Fruit fly (Drosophila melanogaster) whole organism: Measurements from ENCODE around the gene Tsp33B.

Source experiments
- CG8478 ChIP-seq: fragments of >200 bp; optimal IDR thresholded peaks from 2 replicates; lab custom pipeline; 2018; ENCODE audit warnings: inconsistent platforms
- Dll ChIP-seq: fragments of >200 bp; optimal IDR thresholded peaks from 2 replicates; lab custom pipeline; 2017
- EcR ChIP-seq, 2 experiments: fragments of >200 bp; optimal IDR thresholded peaks; 2 replicates each; lab custom pipeline; 2017; ENCODE audit warnings: missing biosample characterization in 2 of 2, missing genetic modification characterization in 2 of 2, missing genetic modification reagents in 2 of 2
- pan ChIP-seq: fragments of >200 bp; optimal IDR thresholded peaks from 2 replicates; lab custom pipeline; 2017
- psq ChIP-seq: fragments of >200 bp; optimal IDR thresholded peaks from 2 replicates; lab custom pipeline; 2017
- usp ChIP-seq: fragments of >200 bp; optimal IDR thresholded peaks from 2 replicates; lab custom pipeline; 2017; ENCODE audit warnings: missing biosample characterization, missing genetic modification characterization, mixed read lengths

Tsp33B gene

DNA sequence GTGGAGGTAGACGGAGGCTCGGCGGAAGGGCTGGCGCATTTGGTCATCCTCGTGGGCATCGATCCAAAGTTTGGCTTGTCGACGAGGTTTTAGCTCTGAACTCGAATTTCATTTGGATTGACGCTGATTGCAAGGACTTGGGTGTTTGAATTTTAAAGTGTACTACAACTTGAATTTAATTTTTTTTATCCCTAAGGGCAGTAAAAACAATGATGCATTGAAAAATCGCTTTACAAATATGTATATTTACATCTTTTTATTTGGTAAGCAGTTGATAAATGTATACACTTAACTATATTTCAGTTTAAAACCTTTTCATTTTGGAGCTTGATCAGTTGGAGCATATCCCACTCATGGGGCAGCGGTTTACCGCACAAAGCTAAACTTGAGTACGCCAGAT lies at the start of gene Tsp33B:
TSS of gene Tsp33B (minus strand) at position 101 of the 400 bp plus-strand sequence.
- TF ChIP-seq Dll (no peak), psq (lab: Kevin White, UChicago) (no peak), CG8478 (no peak), usp (no peak), pan (lab: Kevin White, UChicago) (no peak), EcR (GFP tag; optimal IDR thresholded peaks at IDR 0.05; lab: Kevin White, UChicago) (no peak)

dm6 chr2L:11841538-11841937 lies 49.4 kb upstream of the Tsp33B start:
- TF ChIP-seq Dll: no peak
- no peak for TF ChIP-seq usp
- TF ChIP-seq psq (lab: Kevin White, UChicago): no peak
- no peak for TF ChIP-seq CG8478
- no peak for TF ChIP-seq EcR (GFP tag; optimal IDR thresholded peaks at IDR 0.05; lab: Kevin White, UChicago)
- no peak for TF ChIP-seq pan (lab: Kevin White, UChicago)

DNA sequence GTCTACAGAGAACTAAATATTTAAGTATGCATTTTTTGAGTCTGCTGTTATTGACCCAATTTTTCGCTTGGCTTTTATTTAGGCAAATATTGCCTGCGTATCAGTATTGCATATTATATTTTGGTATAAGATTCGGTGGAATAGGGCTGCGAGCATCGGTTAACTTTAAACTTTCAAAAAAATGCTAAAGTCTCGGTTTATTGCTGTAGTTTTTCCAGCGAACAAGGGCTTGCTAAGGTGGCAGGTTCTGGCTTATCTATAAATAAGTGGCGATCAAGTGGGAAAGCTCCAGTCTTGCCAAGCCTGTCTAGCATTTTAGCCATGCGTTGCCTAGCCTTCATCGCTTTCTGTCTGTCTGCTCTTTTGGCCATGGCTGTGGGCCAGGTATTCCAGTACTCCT lies 48.2 kb upstream of the Tsp33B start, which contains the start of gene CG31704:
TSS of gene CG31704 (plus strand) at position 301 of the 400 bp plus-strand sequence.
- TF ChIP-seq usp (no peak), pan (lab: Kevin White, UChicago) (no peak), Dll (no peak), EcR (GFP tag; optimal IDR thresholded peaks at IDR 0.05; lab: Kevin White, UChicago) (no peak), CG8478 (no peak), psq (lab: Kevin White, UChicago) (no peak)

DNA sequence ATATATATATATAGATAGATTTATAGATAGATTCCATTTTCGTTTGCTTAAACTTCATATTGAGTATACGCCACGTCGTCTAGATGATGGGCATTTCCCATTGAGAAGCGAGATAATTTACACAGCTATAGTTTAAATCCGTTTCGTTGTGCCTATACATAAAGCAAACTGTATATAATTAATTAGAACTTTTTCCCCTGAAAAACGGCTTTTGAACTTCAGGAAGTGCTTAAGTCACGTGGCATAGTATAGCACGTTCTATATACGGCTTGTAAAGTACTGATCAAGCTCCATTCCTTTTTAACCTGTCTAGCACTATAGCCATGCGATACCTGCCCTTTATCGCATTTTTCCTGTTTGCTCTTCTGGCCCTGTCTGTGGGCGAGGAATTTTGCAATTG lies 47.4 kb upstream of the Tsp33B start, which contains the start of gene Sfp33A3:
TSS of gene Sfp33A3 (plus strand) at position 301 of the 400 bp plus-strand sequence.
- no peak for TF ChIP-seq psq (lab: Kevin White, UChicago)
- no peak for TF ChIP-seq CG8478
- no peak for TF ChIP-seq pan (lab: Kevin White, UChicago)
- no peak for TF ChIP-seq usp
- TF ChIP-seq Dll: no peak
- TF ChIP-seq EcR (GFP tag; optimal IDR thresholded peaks at IDR 0.05; lab: Kevin White, UChicago): no peak

- TF ChIP-seq EcR (GFP tag; optimal IDR thresholded peaks at IDR 0.05; lab: Kevin White, UChicago) (no peak), CG8478 (no peak), pan (lab: Kevin White, UChicago) (no peak), Dll (no peak), usp (no peak), psq (lab: Kevin White, UChicago) (no peak)
Measured at dm6 chr2L:11837413-11837812, 45.2 kb upstream of the Tsp33B start, which contains the start of gene Sfp33A2. TSS of gene Sfp33A2 (plus strand) at chr2L:11837713.

dm6 chr2L:11836943-11837342 lies 44.8 kb upstream of the Tsp33B start, which contains the start of gene Sfp33A4:
TSS of gene Sfp33A4 (plus strand) at chr2L:11837243.
- TF ChIP-seq CG8478: no peak
- no peak for TF ChIP-seq Dll
- no peak for TF ChIP-seq usp
- no peak for TF ChIP-seq psq (lab: Kevin White, UChicago)
- TF ChIP-seq EcR (GFP tag; optimal IDR thresholded peaks at IDR 0.05; lab: Kevin White, UChicago): no peak
- TF ChIP-seq pan (lab: Kevin White, UChicago): no peak

dm6 chr2L:11834308-11834707 lies 42.1 kb upstream of the Tsp33B start, which contains the start of gene CG45012:
TSS of gene CG45012 (plus strand) at chr2L:11834608.
- TF ChIP-seq pan (lab: Kevin White, UChicago) (no peak), psq (lab: Kevin White, UChicago) (no peak), EcR (GFP tag; optimal IDR thresholded peaks at IDR 0.05; lab: Kevin White, UChicago) (no peak), CG8478 (no peak), usp (no peak), Dll (no peak)

DNA sequence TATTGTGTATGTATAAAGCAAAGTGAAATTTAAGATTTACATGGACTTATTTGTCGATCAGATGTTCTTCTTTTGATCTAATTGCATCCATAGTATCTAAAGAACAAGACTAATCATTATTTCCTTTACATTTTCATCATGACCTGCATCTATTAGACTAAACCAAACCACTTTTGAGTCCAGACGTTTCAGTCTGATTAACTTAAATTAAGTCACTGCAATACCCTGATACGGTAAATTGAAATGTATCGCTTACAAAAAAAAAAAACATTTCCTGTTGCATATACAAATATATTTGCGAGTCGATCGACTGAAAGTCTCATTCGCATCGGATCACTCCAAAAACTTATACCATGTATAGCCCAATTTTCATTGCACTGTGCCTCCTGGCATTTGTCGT lies 41.6 kb upstream of the Tsp33B start, which contains the start of gene CG45011:
TSS of gene CG45011 (plus strand) at position 301 of the 400 bp plus-strand sequence.
- TF ChIP-seq CG8478 (no peak), usp (no peak), pan (lab: Kevin White, UChicago) (no peak), psq (lab: Kevin White, UChicago) (no peak), Dll (no peak), EcR (GFP tag; optimal IDR thresholded peaks at IDR 0.05; lab: Kevin White, UChicago) (no peak)

DNA sequence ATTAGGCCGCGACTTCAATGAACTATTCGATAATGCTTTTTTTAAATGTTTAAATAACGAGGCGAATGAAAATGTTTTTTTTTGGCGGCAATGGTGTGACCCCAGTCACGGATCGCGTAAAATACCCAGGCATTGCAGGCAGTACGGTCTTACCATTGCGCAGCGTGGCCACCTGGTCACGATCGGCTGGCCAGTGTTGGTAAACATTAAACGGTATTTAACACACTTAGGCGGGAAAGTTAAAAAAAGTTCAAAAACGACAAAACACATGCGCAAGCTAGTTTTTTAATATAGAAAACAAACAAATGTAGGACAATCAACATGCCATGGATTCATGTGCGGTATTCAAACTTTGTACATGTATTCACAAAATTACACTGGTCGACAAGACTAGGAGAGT lies 37.1 kb upstream of the Tsp33B start, which contains the start of gene esc:
TSS of gene esc (minus strand) at position 129 of the 400 bp plus-strand sequence.
- TF ChIP-seq EcR (GFP tag; optimal IDR thresholded peaks at IDR 0.05; lab: Kevin White, UChicago) (no peak), psq (lab: Kevin White, UChicago) (no peak), usp (no peak), pan (lab: Kevin White, UChicago) (no peak), CG8478 (no peak), Dll (no peak)

- TF ChIP-seq CG8478: no peak
- no peak for TF ChIP-seq usp
- no peak for TF ChIP-seq pan (lab: Kevin White, UChicago)
- no peak for TF ChIP-seq EcR (GFP tag; optimal IDR thresholded peaks at IDR 0.05; lab: Kevin White, UChicago)
- TF ChIP-seq Dll: no peak
Measured at dm6 chr2L:11823470-11824162, 31.5 kb upstream of the Tsp33B start.

- TF ChIP-seq usp: no peak
- TF ChIP-seq pan (lab: Kevin White, UChicago): no peak
- TF ChIP-seq Dll: no peak
- TF ChIP-seq psq (lab: Kevin White, UChicago): no peak
- TF ChIP-seq EcR (GFP tag; optimal IDR thresholded peaks at IDR 0.05; lab: Kevin White, UChicago): no peak
- TF ChIP-seq CG8478: no peak
Measured at dm6 chr2L:11816376-11816775, 24.2 kb upstream of the Tsp33B start.

DNA sequence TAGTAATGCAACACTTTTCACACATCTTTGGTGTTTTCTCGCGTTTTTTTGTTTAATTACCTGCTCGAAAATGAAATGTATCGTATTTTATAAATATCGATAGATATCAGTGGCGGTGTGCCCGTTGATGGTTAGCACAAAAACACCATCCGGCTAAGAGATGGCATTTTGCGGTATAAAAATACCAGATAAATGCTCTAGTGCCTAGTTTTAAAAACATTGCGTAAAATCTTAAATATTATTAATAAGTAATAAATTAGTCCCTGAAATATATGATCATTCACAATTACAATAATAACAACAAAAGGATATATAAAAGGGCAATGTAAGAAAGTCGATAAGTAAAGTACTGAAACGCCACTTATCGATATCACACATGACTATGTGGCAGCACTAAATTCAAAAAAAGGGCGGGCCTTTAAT lies 21.5 kb upstream of the Tsp33B start, which contains the start of gene CycY:
TSS of gene CycY (minus strand) at position 116 of the 423 bp plus-strand sequence.
- TF ChIP-seq CG8478 (no peak), pan (lab: Kevin White, UChicago) (no peak), Dll (no peak), EcR (GFP tag; optimal IDR thresholded peaks at IDR 0.05; lab: Kevin White, UChicago) (no peak), psq (lab: Kevin White, UChicago) (no peak), usp (no peak)
